Fruit fly (Drosophila melanogaster): ENCODE data around the gene tna.

The tna gene

DNA sequence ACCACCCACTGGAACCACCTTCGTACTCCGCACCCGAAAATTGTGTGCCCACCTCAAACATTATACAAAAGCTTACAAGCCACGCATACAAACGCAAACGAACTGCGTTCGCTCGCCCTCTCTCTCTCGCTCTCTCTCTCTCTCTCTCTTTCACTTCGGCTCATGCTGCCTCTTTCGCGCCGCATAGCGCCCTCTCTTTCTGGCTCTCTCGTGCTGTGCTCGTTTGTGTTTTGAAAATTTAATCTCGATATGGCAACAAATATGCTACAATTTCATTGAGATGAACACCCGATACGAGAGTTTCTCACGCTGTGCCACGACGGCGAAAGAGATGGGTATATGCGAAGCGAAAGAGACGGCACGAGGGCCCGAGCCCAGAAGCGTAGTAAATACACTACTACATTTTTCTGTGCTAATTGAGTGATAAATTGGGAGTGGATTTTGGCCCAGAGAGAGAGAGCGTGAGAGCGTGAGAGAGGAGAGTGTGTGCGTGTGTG lies 21.3 kb downstream of the tna start (continued):
- TF ChIP-seq CG10267 (tag; optimal IDR thresholded peaks at IDR 0.05): peak; percentile 14
- TF ChIP-seq chif (GFP tag; optimal IDR thresholded peaks at IDR 0.05): no peak
- peak; percentile 66 for TF ChIP-seq twi (tag; optimal IDR thresholded peaks at IDR 0.05)
- peak; percentile 24 for TF ChIP-seq CG33557 (GFP tag; optimal IDR thresholded peaks at IDR 0.05)
- TF ChIP-seq CG11398 (GFP tag; optimal IDR thresholded peaks at IDR 0.05): peak; percentile 75
- peak; percentile 22; the same call in 1 of the 4 replicates for TF ChIP-seq Dll (GFP tag; IDR thresholded peaks at IDR 0.05; ENCODE audit: partially characterized antibody)
- TF ChIP-seq nom (GFP tag; optimal IDR thresholded peaks at IDR 0.05): peak; percentile 47
- TF ChIP-seq Myb (GFP tag; optimal IDR thresholded peaks at IDR 0.05): peak; percentile 27
- peak; percentile 9 for TF ChIP-seq CG2120 (GFP tag; optimal IDR thresholded peaks at IDR 0.05)
- TF ChIP-seq ci (GFP tag; IDR thresholded peaks at IDR 0.05): peak; percentile 69
- no peak; the same call in 2 of the 3 replicates for TF ChIP-seq row (GFP tag; IDR thresholded peaks at IDR 0.05)
- TF ChIP-seq emc (GFP tag; optimal IDR thresholded peaks at IDR 0.05): no peak
- TF ChIP-seq CG8924 (tag; optimal IDR thresholded peaks at IDR 0.05): peak; percentile 75
- TF ChIP-seq CG10959 (GFP tag; IDR thresholded peaks at IDR 0.05): no peak
- TF ChIP-seq dan (GFP tag; IDR thresholded peaks at IDR 0.05): no peak
- peak; percentile 18 for TF ChIP-seq Blimp-1 (GFP tag; optimal IDR thresholded peaks at IDR 0.05)
- TF ChIP-seq wdn (GFP tag; IDR thresholded peaks at IDR 0.05): no peak
- TF ChIP-seq ttk (GFP tag; IDR thresholded peaks at IDR 0.05): 0 out of 2 replicates have a peak, but pooled peaks have one; percentile 8
- no peak for TF ChIP-seq CG16815 (GFP tag; optimal IDR thresholded peaks at IDR 0.05)
- no peak for TF ChIP-seq ap (GFP tag; IDR thresholded peaks at IDR 0.05)
- no peak for TF ChIP-seq CG13775 (GFP tag; optimal IDR thresholded peaks at IDR 0.05)
- TF ChIP-seq D19B (GFP tag; optimal IDR thresholded peaks at IDR 0.05): no peak
- TF ChIP-seq Hmx (GFP tag; optimal IDR thresholded peaks at IDR 0.05): no peak
- TF ChIP-seq Oli (tag; optimal IDR thresholded peaks at IDR 0.05): no peak
- peak; percentile 70 for TF ChIP-seq Bgb (GFP tag; IDR thresholded peaks at IDR 0.05; ENCODE audit: partially characterized antibody)
- TF ChIP-seq Sox100B (GFP tag; optimal IDR thresholded peaks at IDR 0.05): no peak
- TF ChIP-seq Sry-δ (GFP tag; optimal IDR thresholded peaks at IDR 0.05): peak; percentile 22
- no peak for TF ChIP-seq kay (GFP tag; optimal IDR thresholded peaks at IDR 0.05)
- TF ChIP-seq NFAT (GFP tag; IDR thresholded peaks at IDR 0.05): 0 out of 2 replicates have a peak, but pooled peaks have one; percentile 9
- TF ChIP-seq Doc3 (GFP tag; IDR thresholded peaks at IDR 0.05; ENCODE audit: partially characterized antibody): no peak
- no peak for TF ChIP-seq dimm (GFP tag; IDR thresholded peaks at IDR 0.05)
- peak; percentile 63 for TF ChIP-seq yki (optimal IDR thresholded peaks at IDR 0.05)
- TF ChIP-seq CG11723 (GFP tag; optimal IDR thresholded peaks at IDR 0.05): no peak
- TF ChIP-seq CG12391 (tag; optimal IDR thresholded peaks at IDR 0.05): no peak
- TF ChIP-seq prd (optimal IDR thresholded peaks at IDR 0.05): no peak
- no peak for TF ChIP-seq prd (GFP tag; IDR thresholded peaks at IDR 0.05)
- TF ChIP-seq CG32767 (GFP tag; IDR thresholded peaks at IDR 0.05): peak; percentile 79; the same call in 1 of the 2 replicates
- TF ChIP-seq CG17829 (tag; optimal IDR thresholded peaks at IDR 0.05): peak; percentile 69
- TF ChIP-seq CG9817 (tag; optimal IDR thresholded peaks at IDR 0.05): peak; percentile 5
- no peak for TF ChIP-seq H15 (GFP tag; IDR thresholded peaks at IDR 0.05)
- no peak for TF ChIP-seq Tbp (GFP tag; optimal IDR thresholded peaks at IDR 0.05)
- peak; percentile 81 for TF ChIP-seq her (GFP tag; optimal IDR thresholded peaks at IDR 0.05)
- TF ChIP-seq CG10654 (GFP tag; optimal IDR thresholded peaks at IDR 0.05): no peak
- TF ChIP-seq Dad (GFP tag; optimal IDR thresholded peaks at IDR 0.05): peak; percentile 19
- no peak for TF ChIP-seq ash1 (GFP tag; optimal IDR thresholded peaks at IDR 0.05)
- TF ChIP-seq Aef1 (GFP tag; IDR thresholded peaks at IDR 0.05): peak; percentile 26; the same call in 1 of the 3 replicates
- no peak for TF ChIP-seq Dek (tag; optimal IDR thresholded peaks at IDR 0.05)
- TF ChIP-seq gfzf (GFP tag; optimal IDR thresholded peaks at IDR 0.05): peak; percentile 20
- TF ChIP-seq zfh1 (GFP tag; IDR thresholded peaks at IDR 0.05): no peak; the same call in 2 of the 3 replicates
- no peak for TF ChIP-seq CG5245 (GFP tag; optimal IDR thresholded peaks at IDR 0.05)
- no peak for TF ChIP-seq CG11085 (GFP tag; IDR thresholded peaks at IDR 0.05)
- no peak for TF ChIP-seq wek (GFP tag; optimal IDR thresholded peaks at IDR 0.05)

All from whole organism, embryonic.